Fruit fly (Drosophila melanogaster): Measurements from ENCODE around the gene CG33494.

dm6 chr3R:25490375-25490774, 4.6 kb downstream of the CG33494 start:
- TF ChIP-seq Eip93F (GFP tag; optimal IDR thresholded peaks at IDR 0.05), result peak; percentile 11
- peak; percentile 9 for TF ChIP-seq CG8319 (GFP tag; optimal IDR thresholded peaks at IDR 0.05)
- TF ChIP-seq Ets21C (GFP tag; optimal IDR thresholded peaks at IDR 0.05), result no peak
- peak; percentile 57 for TF ChIP-seq net (GFP tag; optimal IDR thresholded peaks at IDR 0.05)
- peak; percentile 86 for TF ChIP-seq OdsH (GFP tag; optimal IDR thresholded peaks at IDR 0.05)
- no peak for TF ChIP-seq dsx (GFP tag; optimal IDR thresholded peaks at IDR 0.05; ENCODE audit: poor library complexity, severe bottlenecking)

Measured in whole organism, prepupa.